Worm (Caenorhabditis elegans) whole organism, midembryonic: ENCODE measurements around the gene F54F2.6.

ENCODE experiments used
- cog-1 ChIP-seq: sonication (generic microtip); optimal IDR thresholded peaks from 2 replicates; lab custom pipeline; 2016; ENCODE audit warnings: missing genetic modification characterization, missing compliant biosample characterization
- klf-2 ChIP-seq: fragments of 200-800 bp; sonication (Bioruptor generic); conservative IDR thresholded peaks from 2 replicates; pipeline ENCODE4 v1.3.6; 2022; ENCODE audit warnings: missing genetic modification reagents, missing genetic modification characterization, missing compliant biosample characterization
- tab-1 ChIP-seq: fragments of 200-800 bp; sonication (Bioruptor generic); IDR thresholded peaks from 2 replicates; pipeline ENCODE4 v1.3.6; 2022; ENCODE audit warnings: missing genetic modification characterization, missing compliant biosample characterization

DNA sequence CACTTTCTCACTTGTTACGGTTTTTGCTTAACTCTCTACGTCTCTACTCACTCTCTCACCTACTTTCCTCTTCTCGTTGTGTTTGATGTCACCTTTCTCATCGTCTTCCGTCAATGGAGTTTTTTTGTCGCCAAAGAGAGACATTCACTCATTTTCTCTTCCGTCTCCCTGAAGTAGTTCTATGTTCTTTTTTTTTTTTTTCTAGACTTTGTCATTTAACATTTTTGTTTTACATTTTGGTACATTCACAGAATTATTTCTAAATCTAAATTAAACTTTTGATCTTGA is 239 bp upstream of the F54F2.6 start:
- TF ChIP-seq tab-1 (GFP tag; lab: Robert Waterston, UW) (no peak), klf-2 (GFP tag; lab: Robert Waterston, UW) (no peak), cog-1 (tag; lab: Kevin White, UChicago) (no peak)
